Fruit fly (Drosophila melanogaster): ENCODE measurements around the gene DIP-epsilon.

Gene DIP-epsilon

DNA sequence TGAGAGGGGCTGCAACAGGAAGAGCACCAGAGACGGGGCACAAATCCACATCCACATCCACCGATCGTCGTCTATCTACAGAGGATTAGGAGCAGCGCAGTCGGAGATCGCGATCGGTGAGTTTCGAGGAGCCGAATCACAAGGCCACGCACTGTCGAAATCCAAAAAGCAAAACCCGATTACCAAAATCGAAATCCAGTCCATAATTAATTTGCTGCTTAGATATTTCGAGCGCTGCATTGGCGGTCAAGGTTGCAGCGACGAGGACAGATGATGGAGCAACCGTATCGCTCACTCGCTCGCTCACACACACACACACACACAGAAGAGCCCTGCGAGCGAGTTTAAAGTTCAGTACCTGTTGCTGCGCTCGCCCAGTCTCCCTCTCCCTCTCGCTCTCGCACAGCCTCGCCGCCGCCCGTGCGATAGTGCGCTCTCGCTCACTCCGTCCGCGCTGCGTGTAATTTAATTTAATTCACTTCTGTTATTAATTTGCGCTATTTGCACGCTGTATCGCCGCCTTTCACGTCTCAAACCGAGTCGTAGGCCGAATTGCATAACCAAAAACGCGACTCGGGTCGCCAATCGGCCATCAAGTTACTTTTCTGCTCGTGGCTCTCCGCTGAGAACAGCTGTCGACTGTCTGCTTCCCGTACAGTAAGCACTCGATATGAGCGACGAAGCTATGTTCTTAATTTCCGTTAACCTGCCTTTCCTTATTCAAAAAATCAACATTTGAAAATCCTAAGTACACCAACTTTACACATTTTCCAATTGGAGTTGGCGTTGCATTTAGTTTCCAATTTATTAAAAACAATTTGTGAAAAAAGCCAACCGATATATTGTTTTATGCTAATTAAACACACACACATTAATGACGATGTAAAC is 71.9 kb downstream of the DIP-epsilon start (continued):
- TF ChIP-seq CG3847 (GFP tag; IDR thresholded peaks at IDR 0.05) (peak; percentile 33; the same call in 1 of the 2 replicates), CG32532 (GFP tag; IDR thresholded peaks at IDR 0.05) (peak; percentile 42; the same call in 1 of the 2 replicates), CG12155 (GFP tag; optimal IDR thresholded peaks at IDR 0.05) (peak; percentile 63), CG1603 (tag; optimal IDR thresholded peaks at IDR 0.05) (peak; percentile 52), esg (GFP tag; conservative IDR thresholded peaks at IDR 0.05) (no peak), pzg (GFP tag; optimal IDR thresholded peaks at IDR 0.05) (no peak), chm (GFP tag; IDR thresholded peaks at IDR 0.05) (peak; percentile 19; the same call in 1 of the 2 replicates), C15 (GFP tag; IDR thresholded peaks at IDR 0.05) (no peak), CG11247 (GFP tag; IDR thresholded peaks at IDR 0.05) (0 out of 2 replicates have a peak, but pooled peaks have one; percentile 23), kni (GFP tag; optimal IDR thresholded peaks at IDR 0.05) (peak; percentile 97), CG33557 (GFP tag; optimal IDR thresholded peaks at IDR 0.05) (no peak), E2f2 (GFP tag; IDR thresholded peaks at IDR 0.05) (no peak), Bteb2 (GFP tag; optimal IDR thresholded peaks at IDR 0.05) (peak; percentile 30), corto (GFP tag; optimal IDR thresholded peaks at IDR 0.05) (no peak), CG12744 (GFP tag; optimal IDR thresholded peaks at IDR 0.05) (no peak), Pdp1 (GFP tag; optimal IDR thresholded peaks at IDR 0.05) (peak; percentile 54 to 86), CG17328 (GFP tag; IDR thresholded peaks at IDR 0.05) (peak; percentile 17; the same call in 1 of the 2 replicates), gcm2 (GFP tag; optimal IDR thresholded peaks at IDR 0.05) (no peak), emc (GFP tag; optimal IDR thresholded peaks at IDR 0.05) (peak; percentile 30), lmd (GFP tag; IDR thresholded peaks at IDR 0.05) (peak; percentile 31; the same call in 1 of the 2 replicates), ara (GFP tag; IDR thresholded peaks at IDR 0.05) (0 out of 2 replicates have a peak, but pooled peaks have one; percentile 15), CHES-1-like (GFP tag; optimal IDR thresholded peaks at IDR 0.05) (peak; percentile 35), zen (tag; optimal IDR thresholded peaks at IDR 0.05) (no peak), CG32772 (GFP tag; IDR thresholded peaks at IDR 0.05) (0 out of 2 replicates have a peak, but pooled peaks have one; percentile 8), eve (GFP tag; optimal IDR thresholded peaks at IDR 0.05) (no peak), Gsc (GFP tag; IDR thresholded peaks at IDR 0.05) (no peak), zfh2 (GFP tag; optimal IDR thresholded peaks at IDR 0.05) (peak; percentile 53), org-1 (GFP tag; optimal IDR thresholded peaks at IDR 0.05) (peak; percentile 43), yki (optimal IDR thresholded peaks at IDR 0.05) (no peak), CoRest (tag; optimal IDR thresholded peaks at IDR 0.05) (peak; percentile 47), fd96Cb (tag; optimal IDR thresholded peaks at IDR 0.05) (peak; percentile 41), CG13123 (GFP tag; optimal IDR thresholded peaks at IDR 0.05) (no peak), h (optimal IDR thresholded peaks at IDR 0.05) (no peak), CG3726 (GFP tag; IDR thresholded peaks at IDR 0.05) (no peak), ro (GFP tag; IDR thresholded peaks at IDR 0.05) (no peak), CG17829 (tag; optimal IDR thresholded peaks at IDR 0.05) (peak; percentile 7), eyg (GFP tag; optimal IDR thresholded peaks at IDR 0.05) (peak; percentile 30), inv (GFP tag; IDR thresholded peaks at IDR 0.05; ENCODE audit: partially characterized antibody) (0 out of 2 replicates have a peak, but pooled peaks have one; percentile 8), onecut (GFP tag; IDR thresholded peaks at IDR 0.05) (peak; percentile 27; the same call in 1 of the 2 replicates), CG10565 (GFP tag; optimal IDR thresholded peaks at IDR 0.05) (no peak), Atf3 (GFP tag; optimal IDR thresholded peaks at IDR 0.05) (peak; percentile 49), sob (GFP tag; IDR thresholded peaks at IDR 0.05) (peak; percentile 29; the same call in 1 of the 2 replicates), ap (GFP tag; IDR thresholded peaks at IDR 0.05) (no peak), NfI (GFP tag; optimal IDR thresholded peaks at IDR 0.05) (peak; percentile 14), Camta (GFP tag; optimal IDR thresholded peaks at IDR 0.05) (peak; percentile 5), nau (GFP tag; optimal IDR thresholded peaks at IDR 0.05) (no peak), CG9727 (GFP tag; optimal IDR thresholded peaks at IDR 0.05) (peak; percentile 38), gcm (GFP tag; optimal IDR thresholded peaks at IDR 0.05) (no peak), CG7745 (tag; optimal IDR thresholded peaks at IDR 0.05) (peak; percentile 92)
